Fruit fly (Drosophila melanogaster) whole organism, embryonic: Measurements from ENCODE around the gene CG43998.
A peak's percentile ranks its signal among the peaks of the same experiment; 100 is the strongest.

Experiments used
- CG10267 ChIP-seq: fragments of 200-800 bp; sonication (Bioruptor generic); optimal IDR thresholded peaks from 2 replicates; lab custom pipeline; 2018; ENCODE audit warnings: missing biosample characterization, mild to moderate bottlenecking, missing genetic modification characterization, moderate library complexity
- CG10366 ChIP-seq: fragments of 200-800 bp; sonication (Bioruptor generic); IDR thresholded peaks from 2 replicates; pipeline ENCODE4 v1.3.6; 2022; ENCODE audit warnings: missing biosample characterization, missing genetic modification characterization
- CG10462 ChIP-seq: fragments of 200-800 bp; sonication (Bioruptor generic); optimal IDR thresholded peaks from 2 replicates; lab custom pipeline; 2016; ENCODE audit warnings: missing biosample characterization, missing genetic modification characterization
- CG12071 ChIP-seq: fragments of 200-800 bp; sonication (Bioruptor generic); optimal IDR thresholded peaks from 3 replicates; lab custom pipeline; 2018; ENCODE audit warnings: missing biosample characterization, mild to moderate bottlenecking, missing genetic modification characterization
- CG12299 ChIP-seq: fragments of 200-800 bp; sonication (Bioruptor generic); optimal IDR thresholded peaks from 2 replicates; lab custom pipeline; 2018; ENCODE audit warnings: missing biosample characterization, mild to moderate bottlenecking, missing genetic modification characterization
- CG1233 ChIP-seq: fragments of 200-800 bp; sonication (Bioruptor generic); optimal IDR thresholded peaks from 4 replicates; lab custom pipeline; 2018; ENCODE audit warnings: missing biosample characterization, mild to moderate bottlenecking, missing genetic modification characterization
- CG12391 ChIP-seq: fragments of 200-800 bp; sonication (Bioruptor generic); optimal IDR thresholded peaks from 3 replicates; lab custom pipeline; 2018; ENCODE audit warnings: missing biosample characterization, mild to moderate bottlenecking, missing genetic modification characterization, moderate library complexity
- CG12659 ChIP-seq: fragments of 200-800 bp; sonication (Bioruptor generic); optimal IDR thresholded peaks from 3 replicates; lab custom pipeline; 2017; ENCODE audit warnings: mild to moderate bottlenecking, missing biosample characterization, missing genetic modification reagents, missing genetic modification characterization
- CG12942 ChIP-seq: fragments of 200-800 bp; sonication (Bioruptor generic); optimal IDR thresholded peaks from 3 replicates; lab custom pipeline; 2016; ENCODE audit warnings: missing biosample characterization, missing genetic modification characterization
- CG14441 ChIP-seq: fragments of 200-800 bp; sonication (Bioruptor generic); IDR thresholded peaks from 2 replicates; pipeline ENCODE4 v1.3.6; 2022; ENCODE audit warnings: missing biosample characterization, missing genetic modification characterization
- CG14710 ChIP-seq: fragments of 200-800 bp; sonication (Bioruptor generic); optimal IDR thresholded peaks from 3 replicates; lab custom pipeline; 2019; ENCODE audit warnings: missing biosample characterization, mild to moderate bottlenecking, missing genetic modification characterization, moderate library complexity
- CG17385 ChIP-seq: fragments of 200-800 bp; sonication (Bioruptor generic); optimal IDR thresholded peaks from 3 replicates; lab custom pipeline; 2018; ENCODE audit warnings: missing biosample characterization, mild to moderate bottlenecking, missing genetic modification characterization
- CG17568 ChIP-seq: fragments of 200-800 bp; sonication (Bioruptor generic); optimal IDR thresholded peaks from 2 replicates; lab custom pipeline; 2018; ENCODE audit warnings: missing biosample characterization, mild to moderate bottlenecking, missing genetic modification characterization, moderate library complexity
- CG2116 ChIP-seq: fragments of 200-800 bp; sonication (Bioruptor generic); optimal IDR thresholded peaks from 3 replicates; lab custom pipeline; 2018; ENCODE audit warnings: missing biosample characterization, mild to moderate bottlenecking, missing genetic modification characterization
- CG33213 ChIP-seq: fragments of 200-800 bp; sonication (Bioruptor generic); optimal IDR thresholded peaks from 3 replicates; lab custom pipeline; 2016; ENCODE audit warnings: missing biosample characterization, missing genetic modification characterization
- CG33557 ChIP-seq: fragments of 200-800 bp; sonication (Bioruptor generic); optimal IDR thresholded peaks from 2 replicates; lab custom pipeline; 2019; ENCODE audit warnings: missing biosample characterization, mild to moderate bottlenecking, missing genetic modification characterization, moderate library complexity
- CG34422 ChIP-seq: fragments of 200-800 bp; sonication (Bioruptor generic); IDR thresholded peaks from 3 replicates; pipeline ENCODE4 v1.3.6; 2022; ENCODE audit warnings: missing biosample characterization, missing genetic modification characterization
- CG3847 ChIP-seq: fragments of 200-800 bp; sonication (Bioruptor generic); IDR thresholded peaks from 2 replicates; pipeline ENCODE4 v1.3.6; 2022; ENCODE audit warnings: missing biosample characterization, missing genetic modification characterization
- CG4617 ChIP-seq: fragments of 200-800 bp; sonication (Bioruptor generic); optimal IDR thresholded peaks from 3 replicates; lab custom pipeline; 2016; ENCODE audit warnings: missing biosample characterization, missing genetic modification characterization, borderline replicate concordance
- CG7372 ChIP-seq: fragments of 200-800 bp; sonication (Bioruptor generic); IDR thresholded peaks from 2 replicates; pipeline ENCODE4 v1.3.6; 2022; ENCODE audit warnings: missing biosample characterization, missing genetic modification characterization
- Dref ChIP-seq: fragments of 200-800 bp; sonication (Bioruptor generic); IDR thresholded peaks from 2 replicates; pipeline ENCODE4 v1.3.6; 2022; ENCODE audit warnings: missing biosample characterization, missing genetic modification characterization
- Fer1 ChIP-seq: fragments of 200-800 bp; sonication (Bioruptor generic); optimal IDR thresholded peaks from 2 replicates; lab custom pipeline; 2017; ENCODE audit warnings: missing biosample characterization, mild to moderate bottlenecking, missing genetic modification characterization
- HLH3B ChIP-seq: fragments of 200-800 bp; sonication (Bioruptor generic); IDR thresholded peaks from 2 replicates; pipeline ENCODE4 v1.3.6; 2022; ENCODE audit warnings: missing biosample characterization, missing genetic modification characterization
- HLH4C ChIP-seq: fragments of 200-800 bp; sonication (Bioruptor generic); IDR thresholded peaks from 3 replicates; pipeline ENCODE4 v1.3.6; 2022; ENCODE audit warnings: missing biosample characterization, missing genetic modification characterization; ENCODE audit not compliant: partially characterized antibody
- HmgD ChIP-seq: fragments of 200-800 bp; sonication (Bioruptor generic); optimal IDR thresholded peaks from 3 replicates; lab custom pipeline; 2016; ENCODE audit warnings: missing biosample characterization, missing genetic modification characterization
- Hsf ChIP-seq: fragments of 200-800 bp; sonication (Bioruptor generic); optimal IDR thresholded peaks from 3 replicates; lab custom pipeline; 2016; ENCODE audit warnings: missing biosample characterization, missing genetic modification characterization
- Max ChIP-seq: fragments of 200-800 bp; sonication (Bioruptor generic); optimal IDR thresholded peaks from 2 replicates; lab custom pipeline; 2016; ENCODE audit warnings: missing biosample characterization, mild to moderate bottlenecking, missing genetic modification characterization
- Med ChIP-seq: fragments of 200-800 bp; sonication (Bioruptor generic); peaks from one replicate; lab custom pipeline; 2016; ENCODE audit warnings: missing biosample characterization, missing genetic modification characterization, mild to moderate bottlenecking, inconsistent platforms, moderate library complexity
- Nf-YA ChIP-seq: fragments of 200-800 bp; sonication (Bioruptor generic); IDR thresholded peaks from 2 replicates; pipeline ENCODE4 v1.3.6; 2022; ENCODE audit warnings: missing biosample characterization, missing genetic modification characterization
- Nf-YC ChIP-seq: fragments of 200-800 bp; optimal IDR thresholded peaks from 3 replicates; lab custom pipeline; 2019; ENCODE audit warnings: missing biosample characterization, mild to moderate bottlenecking, missing genetic modification characterization, moderate library complexity
- Pdp1 ChIP-seq, 2 experiments: fragments of 200-800 bp; sonication (Bioruptor generic); optimal IDR thresholded peaks; 3 replicates each; lab custom pipeline; 2016; ENCODE audit warnings: missing biosample characterization in 2 of 2, missing genetic modification characterization in 2 of 2, mild to moderate bottlenecking in 1 of 2, moderate library complexity in 1 of 2
- Scr ChIP-seq: fragments of 200-800 bp; sonication (Bioruptor generic); IDR thresholded peaks from 2 replicates; pipeline ENCODE4 v1.3.6; 2022; ENCODE audit warnings: missing biosample characterization, missing genetic modification characterization; ENCODE audit not compliant: partially characterized antibody
- Sin3A ChIP-seq: fragments of >200 bp; optimal IDR thresholded peaks from 2 replicates; lab custom pipeline; 2018
- Sry-δ ChIP-seq: fragments of 200-800 bp; sonication (Bioruptor generic); optimal IDR thresholded peaks from 2 replicates; lab custom pipeline; 2016; ENCODE audit warnings: missing biosample characterization, missing genetic modification characterization
- bbx ChIP-seq: fragments of 200-800 bp; sonication (Bioruptor generic); IDR thresholded peaks from 2 replicates; pipeline ENCODE4 v1.3.6; 2022; ENCODE audit warnings: missing biosample characterization, missing genetic modification characterization; ENCODE audit not compliant: partially characterized antibody
- corto ChIP-seq: fragments of 200-800 bp; sonication (Bioruptor generic); optimal IDR thresholded peaks from 2 replicates; lab custom pipeline; 2016; ENCODE audit warnings: missing biosample characterization, mild to moderate bottlenecking, missing genetic modification characterization, moderate library complexity
- gcm ChIP-seq: fragments of 200-800 bp; sonication (Bioruptor generic); optimal IDR thresholded peaks from 2 replicates; lab custom pipeline; 2019; ENCODE audit warnings: missing biosample characterization, mild to moderate bottlenecking, missing genetic modification characterization, moderate library complexity
- gfzf ChIP-seq: fragments of 200-800 bp; sonication (Bioruptor generic); optimal IDR thresholded peaks from 2 replicates; lab custom pipeline; 2016; ENCODE audit warnings: missing biosample characterization, mild to moderate bottlenecking, missing genetic modification characterization, moderate library complexity
- grau ChIP-seq: fragments of 200-800 bp; optimal IDR thresholded peaks from 3 replicates; lab custom pipeline; 2019; ENCODE audit warnings: missing biosample characterization, mild to moderate bottlenecking, missing genetic modification characterization, moderate library complexity
- hbn ChIP-seq: fragments of 200-800 bp; sonication (Bioruptor generic); IDR thresholded peaks from 2 replicates; pipeline ENCODE4 v1.3.6; 2022; ENCODE audit warnings: missing biosample characterization, missing genetic modification characterization; ENCODE audit not compliant: partially characterized antibody
- lola ChIP-seq, 3 experiments: fragments of >200 bp in 2 of 3; fragments of 200-800 bp in 1 of 3; sonication (Bioruptor generic) in 1 of 3; optimal IDR thresholded peaks; 2 replicates each; lab custom pipeline; 2017 to 2019; ENCODE audit warnings: missing biosample characterization in 3 of 3, missing genetic modification characterization in 3 of 3, mild to moderate bottlenecking in 1 of 3, moderate library complexity in 1 of 3
- nerfin-1 ChIP-seq: fragments of 200-800 bp; sonication (Bioruptor generic); optimal IDR thresholded peaks from 3 replicates; lab custom pipeline; 2019; ENCODE audit warnings: missing biosample characterization, mild to moderate bottlenecking, missing genetic modification characterization, moderate library complexity
- pzg ChIP-seq: fragments of 200-800 bp; sonication (Bioruptor generic); optimal IDR thresholded peaks from 3 replicates; lab custom pipeline; 2018; ENCODE audit warnings: missing biosample characterization, mild to moderate bottlenecking, missing genetic modification characterization, moderate library complexity
- schlank ChIP-seq: fragments of 200-800 bp; sonication (Bioruptor generic); optimal IDR thresholded peaks from 2 replicates; lab custom pipeline; 2018; ENCODE audit warnings: missing biosample characterization, mild to moderate bottlenecking, missing genetic modification characterization
- sd ChIP-seq: fragments of 200-800 bp; sonication (Bioruptor generic); optimal IDR thresholded peaks from 3 replicates; lab custom pipeline; 2018; ENCODE audit warnings: missing biosample characterization, mild to moderate bottlenecking, missing genetic modification characterization, moderate library complexity
- sug ChIP-seq: fragments of 200-800 bp; optimal IDR thresholded peaks from 2 replicates; lab custom pipeline; 2019; ENCODE audit warnings: missing biosample characterization, mild to moderate bottlenecking, missing genetic modification characterization, moderate library complexity
- tll ChIP-seq, 2 experiments: fragments of 200-800 bp in 1 of 2; fragments of >200 bp in 1 of 2; sonication (Bioruptor generic) in 1 of 2; optimal IDR thresholded peaks; 2 replicates each; lab custom pipeline; 2017 to 2019; ENCODE audit warnings: missing biosample characterization in 2 of 2, missing genetic modification characterization in 2 of 2, mild to moderate bottlenecking in 1 of 2, moderate library complexity in 1 of 2
- trem ChIP-seq: fragments of 200-800 bp; optimal IDR thresholded peaks from 3 replicates; lab custom pipeline; 2019; ENCODE audit warnings: missing biosample characterization, mild to moderate bottlenecking, missing genetic modification characterization, moderate library complexity

The CG43998 gene

DNA sequence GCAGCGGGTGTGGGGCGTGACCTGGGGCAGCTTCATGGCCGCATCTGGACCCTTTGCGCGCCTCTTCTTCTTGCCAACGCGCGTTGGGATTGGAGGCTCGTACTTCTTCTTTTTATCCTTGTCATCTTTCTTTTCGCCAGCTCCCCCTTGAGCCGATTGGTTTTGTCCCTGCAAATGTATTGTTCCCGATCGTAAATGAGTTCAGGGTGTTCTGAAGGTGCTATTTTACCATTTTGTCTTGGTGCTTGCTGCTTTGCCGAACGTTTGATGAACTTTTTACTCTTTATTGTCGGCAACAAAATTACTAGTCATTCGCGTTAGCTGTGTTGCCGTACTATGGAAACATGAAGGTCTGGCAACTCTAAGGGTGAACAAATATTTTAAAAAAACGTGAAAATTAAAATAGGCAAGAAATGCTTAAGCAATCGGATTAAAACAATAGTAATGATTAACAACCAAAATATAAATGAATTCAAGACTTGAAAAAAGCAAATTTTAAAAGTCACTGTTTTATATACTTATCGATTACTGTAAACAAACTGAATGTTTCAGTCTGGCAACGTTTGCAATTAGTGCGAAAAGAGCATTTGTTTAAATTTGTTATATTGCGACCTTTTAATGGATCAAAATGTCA, 2.4 kb upstream of the CG43998 start, which contains the start of the genes Rpt2 and CG13599 (continued):
- TF ChIP-seq sd (tag; lab: Kevin White, UChicago) (peak; percentile 10), Nf-YA (GFP tag; lab: Robert Waterston, UW) (no peak), trem (peak; percentile 85), HmgD (GFP tag; lab: Kevin White, UChicago) (peak; percentile 22), CG2116 (GFP tag; lab: Kevin White, UChicago) (peak; percentile 76), CG12942 (GFP tag; lab: Kevin White, UChicago) (peak; percentile 13), Med (GFP tag; lab: Kevin White, UChicago) (peak; percentile 78), gcm (GFP tag; lab: Kevin White, UChicago) (peak; percentile 11), nerfin-1 (tag; lab: Kevin White, UChicago) (peak; percentile 5), bbx (peak; percentile 52; the same call in 1 of the 2 replicates), CG14441 (GFP tag; lab: Robert Waterston, UW) (no peak), sug (tag; lab: Kevin White, UChicago) (peak; percentile 19), schlank (tag; lab: Kevin White, UChicago) (no peak), Sin3A (lab: Kevin White, UChicago) (peak; percentile 66), HLH4C (GFP tag; lab: Robert Waterston, UW) (peak; percentile 45; the same call in 1 of the 3 replicates), CG12391 (peak; percentile 63), CG12659 (peak; percentile 70), lola (GFP tag; optimal IDR thresholded peaks at IDR 0.05; lab: Kevin White, UChicago) (peak in 1 of 3 experiments; percentile 22), corto (GFP tag; lab: Kevin White, UChicago) (no peak), HLH3B (GFP tag; lab: Robert Waterston, UW) (no peak), CG1233 (GFP tag; lab: Kevin White, UChicago) (no peak), Hsf (peak; percentile 28), CG12299 (tag; lab: Kevin White, UChicago) (peak; percentile 41), CG10366 (GFP tag; lab: Robert Waterston, UW) (no peak), Fer1 (GFP tag; lab: Kevin White, UChicago) (peak; percentile 12), CG7372 (GFP tag; lab: Robert Waterston, UW) (no peak), CG10267 (peak; percentile 69), Dref (GFP tag; lab: Robert Waterston, UW) (peak; percentile 67), CG4617 (GFP tag; lab: Kevin White, UChicago) (peak; percentile 96), CG10462 (peak; percentile 12), grau (peak; percentile 37), CG3847 (GFP tag; lab: Robert Waterston, UW) (peak; percentile 87), Pdp1 (GFP tag; optimal IDR thresholded peaks at IDR 0.05; lab: Kevin White, UChicago) (peak in 1 of 2 experiments; percentile 13), CG14710 (tag; lab: Kevin White, UChicago) (peak; percentile 84), CG33557 (GFP tag; lab: Kevin White, UChicago) (peak; percentile 0), hbn (peak; percentile 50), Max (GFP tag; lab: Kevin White, UChicago) (peak; percentile 32), pzg (GFP tag; lab: Kevin White, UChicago) (peak; percentile 87), tll (GFP tag; optimal IDR thresholded peaks at IDR 0.05; lab: Kevin White, UChicago) (peak in 1 of 2 experiments; percentile 60), gfzf (peak; percentile 52), Scr (GFP tag; lab: Robert Waterston, UW) (peak; percentile 60), Sry-δ (GFP tag; lab: Kevin White, UChicago) (peak; percentile 75), CG34422 (GFP tag; lab: Robert Waterston, UW) (peak; percentile 56; the same call in 1 of the 3 replicates), CG17385 (peak; percentile 27), Nf-YC (tag; lab: Kevin White, UChicago) (peak; percentile 24), CG17568 (GFP tag; lab: Kevin White, UChicago) (peak; percentile 68), CG12071 (GFP tag; lab: Kevin White, UChicago) (no peak), CG33213 (GFP tag; lab: Kevin White, UChicago) (peak; percentile 33)
